Worm (Caenorhabditis elegans) whole organism, early embryonic: ENCODE measurements around the gene K03B8.6.

Experiments
- hmbx-1 ChIP-seq: sonication (generic microtip); optimal IDR thresholded peaks from 2 replicates; lab custom pipeline; 2016; ENCODE audit warnings: mild to moderate bottlenecking, missing genetic modification characterization, missing compliant biosample characterization
- scrt-1 ChIP-seq: fragments of 200-800 bp; sonication (Bioruptor generic); IDR thresholded peaks from 2 replicates; pipeline ENCODE4 v1.3.6; 2022; ENCODE audit warnings: missing genetic modification characterization, missing compliant biosample characterization

DNA sequence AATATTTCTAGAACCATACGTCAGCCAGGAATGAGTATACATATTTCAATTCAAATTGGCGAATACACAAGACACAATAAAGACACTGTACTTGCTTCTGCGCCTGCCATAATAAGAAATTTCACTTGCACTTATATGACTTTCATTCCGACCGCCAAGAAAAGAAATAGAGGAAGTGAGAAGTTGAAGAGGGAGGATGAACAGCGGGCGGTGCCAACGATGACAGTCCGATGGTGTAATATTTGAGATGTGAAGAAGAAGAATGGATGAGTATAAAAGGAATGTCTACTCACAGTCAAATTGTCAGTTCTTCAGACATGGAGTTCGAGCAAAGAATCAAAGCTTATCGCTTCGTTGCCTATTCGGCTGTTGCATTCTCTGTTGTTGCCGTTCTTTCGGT is 22.3 kb upstream of the K03B8.6 start, which contains the start of gene col-154:
- TF ChIP-seq hmbx-1 (tag; lab: Kevin White, UChicago) (no peak), scrt-1 (GFP tag; lab: Robert Waterston, UW) (no peak)
